Worm (Caenorhabditis elegans): Measurements from ENCODE around the gene cdh-7.

cdh-7 gene

DNA sequence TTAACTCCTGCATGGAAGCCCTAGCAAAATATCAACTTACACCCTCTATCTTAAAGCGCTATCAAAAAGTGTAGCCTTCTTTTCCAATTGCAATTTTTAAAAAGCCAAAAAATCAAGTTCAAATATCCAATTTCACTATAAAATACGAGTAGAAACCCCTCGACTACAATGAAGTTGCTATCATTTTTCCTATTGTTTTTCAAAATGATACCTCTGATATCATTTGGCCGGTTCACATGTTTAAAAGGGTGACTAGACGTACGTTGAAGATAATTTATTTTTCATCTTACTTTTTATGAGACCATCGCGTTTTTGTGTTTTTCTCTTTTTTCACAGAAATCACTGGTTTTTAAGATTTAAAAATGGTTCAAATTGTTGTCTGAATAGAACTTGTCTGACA, 8.5 kb downstream of the cdh-7 start, which contains the start of gene R05H10.1:
Gene R05H10.1, plus strand, starts transcription at position 334 of the 400 bp plus-strand sequence.
- TF ChIP-seq ceh-24 (tag; optimal IDR thresholded peaks at IDR 0.05) (no peak), Y22D7AL.16 (tag; optimal IDR thresholded peaks at IDR 0.05) (no peak), hlh-15 (tag; optimal IDR thresholded peaks at IDR 0.05) (no peak), pat-9 (tag; optimal IDR thresholded peaks at IDR 0.05) (no peak), nhr-11 (tag; optimal IDR thresholded peaks at IDR 0.05) (no peak), pros-1 (tag; optimal IDR thresholded peaks at IDR 0.05) (no peak), pax-1 (tag; optimal IDR thresholded peaks at IDR 0.05) (no peak), hlh-6 (tag; optimal IDR thresholded peaks at IDR 0.05) (no peak), syd-9 (tag; optimal IDR thresholded peaks at IDR 0.05) (no peak), F13H6.1 (tag; optimal IDR thresholded peaks at IDR 0.05) (no peak), rnt-1 (tag; optimal IDR thresholded peaks at IDR 0.05) (no peak), pag-3 (tag; optimal IDR thresholded peaks at IDR 0.05; ENCODE audit: borderline replicate concordance) (no peak), ahr-1 (tag; optimal IDR thresholded peaks at IDR 0.05) (no peak), fkh-6 (tag; optimal IDR thresholded peaks at IDR 0.05) (no peak), ceh-48 (tag; optimal IDR thresholded peaks at IDR 0.05) (no peak), ceh-30 (tag; optimal IDR thresholded peaks at IDR 0.05) (no peak)

DNA sequence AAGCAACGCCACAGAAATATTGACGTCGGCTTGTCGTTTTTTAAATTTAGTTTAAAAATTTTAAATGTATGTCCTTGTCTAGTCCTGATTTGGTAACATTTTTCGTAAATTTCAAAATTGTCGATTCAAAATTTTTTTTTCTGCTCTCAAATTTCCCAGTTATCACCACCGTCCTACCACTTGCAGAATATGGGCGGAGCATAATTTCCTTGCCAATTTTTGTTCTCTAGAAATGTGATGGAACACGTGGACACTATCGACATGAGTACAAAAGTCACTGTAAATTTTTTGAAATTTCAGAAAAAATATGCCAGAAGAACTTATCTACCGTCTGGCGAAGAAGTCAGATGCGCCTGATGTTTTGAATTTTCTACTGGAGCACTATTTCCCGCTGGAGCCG, 12.2 kb downstream of the cdh-7 start, which contains the start of gene R05H10.7:
Gene R05H10.7, plus strand, starts transcription at position 301 of the 400 bp plus-strand sequence.
- TF ChIP-seq eyg-1 (tag; optimal IDR thresholded peaks at IDR 0.05) (no peak), pha-4 (tag; optimal IDR thresholded peaks at IDR 0.05) (no peak), pros-1 (tag; optimal IDR thresholded peaks at IDR 0.05) (no peak), pax-1 (tag; optimal IDR thresholded peaks at IDR 0.05) (no peak), rnt-1 (tag; optimal IDR thresholded peaks at IDR 0.05) (no peak), che-1 (tag; optimal IDR thresholded peaks at IDR 0.05) (no peak)

DNA sequence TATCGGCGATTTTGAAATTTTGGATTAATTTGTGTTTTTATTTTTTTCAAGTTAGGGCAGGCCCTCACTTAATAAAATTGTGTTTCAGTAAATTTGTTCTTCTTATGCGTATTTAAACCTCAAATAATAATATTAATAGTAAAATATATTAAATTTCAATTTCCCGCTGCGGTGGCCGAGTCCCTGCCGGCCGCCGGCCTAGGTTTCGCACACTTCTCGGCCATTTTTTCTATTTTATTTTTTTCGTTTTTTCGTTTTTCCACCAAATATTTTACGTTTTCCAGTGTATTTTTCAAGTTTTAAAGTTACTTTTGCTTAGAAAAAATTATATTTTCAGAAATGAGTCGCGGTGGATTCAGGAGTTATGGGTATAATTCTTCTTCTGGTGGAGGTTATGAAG, 13.9 kb downstream of the cdh-7 start, which contains the start of gene rbm-28:
Gene rbm-28, plus strand, starts transcription at position 338 of the 400 bp plus-strand sequence.
- TF ChIP-seq zip-5 (tag; optimal IDR thresholded peaks at IDR 0.05) = peak; percentile 49
- TF ChIP-seq tbx-7 (tag; optimal IDR thresholded peaks at IDR 0.05) = peak; percentile 44
- peak; percentile 39 for TF ChIP-seq che-1 (tag; optimal IDR thresholded peaks at IDR 0.05)
- TF ChIP-seq hlh-8 (tag; optimal IDR thresholded peaks at IDR 0.05) = peak; percentile 66
- peak; percentile 19 for TF ChIP-seq ref-2 (tag; optimal IDR thresholded peaks at IDR 0.05)
- no peak for TF ChIP-seq hlh-6 (tag; optimal IDR thresholded peaks at IDR 0.05)
- TF ChIP-seq ceh-24 (tag; optimal IDR thresholded peaks at IDR 0.05) = no peak
- TF ChIP-seq ceh-2 (tag; optimal IDR thresholded peaks at IDR 0.05) = peak; percentile 49
- peak; percentile 1 for TF ChIP-seq ceh-19 (GFP tag; optimal IDR thresholded peaks at IDR 0.05)
- TF ChIP-seq unc-3 (GFP tag; conservative IDR thresholded peaks at IDR 0.05) = 0 out of 2 replicates have a peak, but pooled peaks have one; percentile 14
- TF ChIP-seq unc-3 (tag; optimal IDR thresholded peaks at IDR 0.05) = no peak
- TF ChIP-seq elt-2 (tag; optimal IDR thresholded peaks at IDR 0.05) = peak; percentile 47
- TF ChIP-seq ets-4 (tag; optimal IDR thresholded peaks at IDR 0.05) = peak; percentile 59
- TF ChIP-seq tbx-2 (tag; optimal IDR thresholded peaks at IDR 0.05) = peak; percentile 14
- TF ChIP-seq unc-55 (GFP tag; optimal IDR thresholded peaks at IDR 0.05) = no peak
- TF ChIP-seq ceh-31 (tag; optimal IDR thresholded peaks at IDR 0.05) = peak; percentile 61
- peak; percentile 24 for TF ChIP-seq pha-2 (tag; optimal IDR thresholded peaks at IDR 0.05)
- TF ChIP-seq odd-2 (tag; optimal IDR thresholded peaks at IDR 0.05) = no peak
- peak; percentile 37 for TF ChIP-seq C08G9.2 (tag; optimal IDR thresholded peaks at IDR 0.05)

DNA sequence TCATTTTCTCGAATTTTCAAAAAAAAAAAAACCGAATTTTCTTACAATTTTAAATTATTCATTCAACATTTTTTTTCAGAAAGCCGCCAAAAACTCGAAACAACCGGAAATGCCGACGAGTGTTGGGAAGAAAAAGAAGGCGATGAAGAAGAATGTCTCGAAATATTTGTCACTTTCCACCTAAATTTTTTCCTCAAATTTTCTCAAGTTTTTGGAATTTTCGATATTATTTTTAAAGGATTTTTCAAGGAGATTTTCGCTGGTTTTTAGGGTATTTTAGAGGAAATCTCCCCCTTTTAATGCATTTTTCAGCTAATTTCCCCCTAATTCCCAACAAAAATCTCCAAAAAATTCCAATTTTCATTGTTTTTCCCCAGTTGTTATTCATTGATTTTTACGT, 23.1 kb downstream of the cdh-7 start:
- TF ChIP-seq ceh-22 (tag; optimal IDR thresholded peaks at IDR 0.05) (no peak), unc-42 (tag; optimal IDR thresholded peaks at IDR 0.05) (no peak), Y22D7AL.16 (tag; optimal IDR thresholded peaks at IDR 0.05) (no peak)

Measured in whole organism, late embryonic.